Fruit fly (Drosophila melanogaster) whole organism, embryonic: ENCODE results near the gene CG18577.

Source experiments
- Bteb2 ChIP-seq: fragments of 200-800 bp; sonication (Bioruptor generic); optimal IDR thresholded peaks from 2 replicates; lab custom pipeline; 2016; ENCODE audit warnings: missing biosample characterization, missing genetic modification characterization
- CG11560 ChIP-seq: fragments of 200-800 bp; sonication (Bioruptor generic); IDR thresholded peaks from 3 replicates; pipeline ENCODE4 v1.3.6; 2022; ENCODE audit warnings: missing biosample characterization, missing genetic modification characterization
- CG1233 ChIP-seq: fragments of 200-800 bp; sonication (Bioruptor generic); optimal IDR thresholded peaks from 4 replicates; lab custom pipeline; 2018; ENCODE audit warnings: missing biosample characterization, mild to moderate bottlenecking, missing genetic modification characterization
- CG12391 ChIP-seq: fragments of 200-800 bp; sonication (Bioruptor generic); optimal IDR thresholded peaks from 3 replicates; lab custom pipeline; 2018; ENCODE audit warnings: missing biosample characterization, mild to moderate bottlenecking, missing genetic modification characterization, moderate library complexity
- CG14667 ChIP-seq: fragments of 200-800 bp; sonication (Bioruptor generic); IDR thresholded peaks from 2 replicates; pipeline ENCODE4 v1.3.6; 2022; ENCODE audit warnings: missing biosample characterization, missing genetic modification characterization
- CG15601 ChIP-seq: fragments of 200-800 bp; sonication (Bioruptor generic); optimal IDR thresholded peaks from 3 replicates; lab custom pipeline; 2019; ENCODE audit warnings: missing biosample characterization, mild to moderate bottlenecking, missing genetic modification characterization, moderate library complexity
- CG17186 ChIP-seq: fragments of 200-800 bp; sonication (Bioruptor generic); optimal IDR thresholded peaks from 3 replicates; lab custom pipeline; 2017; ENCODE audit warnings: missing biosample characterization, missing genetic modification reagents, missing genetic modification characterization
- CG17359 ChIP-seq: fragments of 200-800 bp; sonication (Bioruptor generic); optimal IDR thresholded peaks from 3 replicates; lab custom pipeline; 2018; ENCODE audit warnings: missing biosample characterization, mild to moderate bottlenecking, missing genetic modification characterization, moderate library complexity
- CG30020 ChIP-seq: fragments of 200-800 bp; optimal IDR thresholded peaks from 2 replicates; lab custom pipeline; 2019; ENCODE audit warnings: missing biosample characterization, mild to moderate bottlenecking, missing genetic modification characterization, moderate library complexity
- CG30431 ChIP-seq: fragments of 200-800 bp; sonication (Bioruptor generic); optimal IDR thresholded peaks from 2 replicates; lab custom pipeline; 2017; ENCODE audit warnings: missing biosample characterization, missing genetic modification characterization
- CG34422 ChIP-seq: fragments of 200-800 bp; sonication (Bioruptor generic); IDR thresholded peaks from 3 replicates; pipeline ENCODE4 v1.3.6; 2022; ENCODE audit warnings: missing biosample characterization, missing genetic modification characterization
- CG4328 ChIP-seq: fragments of 200-800 bp; sonication (Bioruptor generic); optimal IDR thresholded peaks from 3 replicates; lab custom pipeline; 2017; ENCODE audit warnings: missing biosample characterization, missing genetic modification reagents, missing genetic modification characterization
- CG4404 ChIP-seq: fragments of 200-800 bp; sonication (Bioruptor generic); IDR thresholded peaks from 2 replicates; pipeline ENCODE4 v1.3.6; 2022; ENCODE audit warnings: missing biosample characterization, missing genetic modification characterization
- CG4617 ChIP-seq: fragments of 200-800 bp; sonication (Bioruptor generic); optimal IDR thresholded peaks from 3 replicates; lab custom pipeline; 2016; ENCODE audit warnings: missing biosample characterization, missing genetic modification characterization, borderline replicate concordance
- CG8478 ChIP-seq: fragments of >200 bp; optimal IDR thresholded peaks from 2 replicates; lab custom pipeline; 2018
- D ChIP-seq, 2 experiments: fragments of 200-800 bp in 1 of 2; fragments of >200 bp in 1 of 2; sonication (Bioruptor generic) in 1 of 2; optimal IDR thresholded peaks; 2 replicates in 1 of 2; 3 replicates in 1 of 2; lab custom pipeline; 2017; ENCODE audit warnings: mild to moderate bottlenecking in 1 of 2, missing biosample characterization in 1 of 2, missing genetic modification characterization in 1 of 2, missing genetic modification reagents in 1 of 2
- Dad ChIP-seq: fragments of 200-800 bp; sonication (Bioruptor generic); optimal IDR thresholded peaks from 3 replicates; lab custom pipeline; 2016; ENCODE audit warnings: missing biosample characterization, missing genetic modification characterization
- Dip2 ChIP-seq: fragments of 200-800 bp; sonication (Bioruptor generic); IDR thresholded peaks from 2 replicates; pipeline ENCODE4 v1.3.6; 2022; ENCODE audit warnings: missing biosample characterization, missing genetic modification characterization
- Dp ChIP-seq: fragments of 200-800 bp; sonication (Bioruptor generic); optimal IDR thresholded peaks from 2 replicates; lab custom pipeline; 2018; ENCODE audit warnings: missing biosample characterization, mild to moderate bottlenecking, missing genetic modification characterization, moderate library complexity
- E2f2 ChIP-seq: fragments of 200-800 bp; sonication (Bioruptor generic); IDR thresholded peaks from 2 replicates; pipeline ENCODE4 v1.3.6; 2022; ENCODE audit warnings: missing biosample characterization, missing genetic modification characterization
- Jarid2 ChIP-seq: fragments of 200-800 bp; sonication (Bioruptor generic); optimal IDR thresholded peaks from 3 replicates; lab custom pipeline; 2017; ENCODE audit warnings: mild to moderate bottlenecking, missing biosample characterization, missing genetic modification reagents, missing genetic modification characterization
- MBD-R2 ChIP-seq: fragments of 200-800 bp; sonication (Bioruptor generic); IDR thresholded peaks from 2 replicates; pipeline ENCODE4 v1.3.6; 2022; ENCODE audit warnings: missing biosample characterization, missing genetic modification characterization
- MESR4 ChIP-seq: fragments of 200-800 bp; sonication (Bioruptor generic); optimal IDR thresholded peaks from 2 replicates; lab custom pipeline; 2018; ENCODE audit warnings: missing biosample characterization, mild to moderate bottlenecking, missing genetic modification characterization, moderate library complexity
- Oaz ChIP-seq: fragments of 200-800 bp; sonication (Bioruptor generic); IDR thresholded peaks from 2 replicates; pipeline ENCODE4 v1.3.6; 2022; ENCODE audit warnings: missing biosample characterization, missing genetic modification characterization
- Taf1 ChIP-seq: fragments of 200-800 bp; sonication (Bioruptor generic); IDR thresholded peaks from 2 replicates; pipeline ENCODE4 v1.3.6; 2022; ENCODE audit warnings: missing biosample characterization, missing genetic modification characterization
- aop ChIP-seq: fragments of 200-800 bp; sonication (Bioruptor generic); IDR thresholded peaks from 2 replicates; pipeline ENCODE4 v1.3.6; 2022; ENCODE audit warnings: missing biosample characterization, missing genetic modification characterization
- bcd ChIP-seq: fragments of 200-800 bp; sonication (Bioruptor generic); optimal IDR thresholded peaks from 2 replicates; lab custom pipeline; 2017; ENCODE audit warnings: missing biosample characterization, mild to moderate bottlenecking, missing genetic modification characterization
- crp ChIP-seq, 2 experiments: fragments of 200-800 bp; sonication (Bioruptor generic); optimal IDR thresholded peaks; 2 replicates in 1 of 2; 3 replicates in 1 of 2; lab custom pipeline; 2017; ENCODE audit warnings: missing biosample characterization in 2 of 2, missing genetic modification characterization in 2 of 2, mild to moderate bottlenecking in 1 of 2, moderate library complexity in 1 of 2
- dan ChIP-seq: fragments of 200-800 bp; sonication (Bioruptor generic); IDR thresholded peaks from 2 replicates; pipeline ENCODE4 v1.3.6; 2022; ENCODE audit warnings: missing biosample characterization, missing genetic modification characterization
- dmrt99B ChIP-seq: fragments of 200-800 bp; sonication (Bioruptor generic); optimal IDR thresholded peaks from 2 replicates; lab custom pipeline; 2018; ENCODE audit warnings: missing biosample characterization, mild to moderate bottlenecking, missing genetic modification characterization, moderate library complexity
- eve ChIP-seq, 2 experiments: fragments of >200 bp; optimal IDR thresholded peaks; 2 replicates each; lab custom pipeline; 2017; ENCODE audit warnings: missing biosample characterization in 2 of 2, missing genetic modification characterization in 2 of 2
- exex ChIP-seq: fragments of 200-800 bp; sonication (Bioruptor generic); optimal IDR thresholded peaks from 4 replicates; lab custom pipeline; 2018; ENCODE audit warnings: missing biosample characterization, mild to moderate bottlenecking, missing genetic modification characterization, moderate library complexity
- gfzf ChIP-seq: fragments of 200-800 bp; sonication (Bioruptor generic); optimal IDR thresholded peaks from 2 replicates; lab custom pipeline; 2016; ENCODE audit warnings: missing biosample characterization, mild to moderate bottlenecking, missing genetic modification characterization, moderate library complexity
- h ChIP-seq: fragments of >200 bp; optimal IDR thresholded peaks from 2 replicates; lab custom pipeline; 2017
- kay ChIP-seq: fragments of 200-800 bp; sonication (Bioruptor generic); optimal IDR thresholded peaks from 2 replicates; lab custom pipeline; 2016; ENCODE audit warnings: missing biosample characterization, missing genetic modification characterization
- knrl ChIP-seq: fragments of 200-800 bp; sonication (Bioruptor generic); IDR thresholded peaks from 3 replicates; pipeline ENCODE4 v1.3.6; 2022; ENCODE audit warnings: missing biosample characterization, missing genetic modification characterization; ENCODE audit not compliant: partially characterized antibody
- lab ChIP-seq: fragments of 200-800 bp; sonication (Bioruptor generic); optimal IDR thresholded peaks from 3 replicates; lab custom pipeline; 2017; ENCODE audit warnings: missing biosample characterization, missing genetic modification characterization, mild to moderate bottlenecking, moderate library complexity, missing genetic modification reagents
- maf-S ChIP-seq: fragments of 200-800 bp; sonication (Bioruptor generic); optimal IDR thresholded peaks from 2 replicates; lab custom pipeline; 2016; ENCODE audit warnings: missing biosample characterization, missing genetic modification characterization
- pb ChIP-seq: fragments of 200-800 bp; sonication (Bioruptor generic); optimal IDR thresholded peaks from 3 replicates; lab custom pipeline; 2016; ENCODE audit warnings: missing biosample characterization, missing genetic modification characterization
- prd ChIP-seq, 3 experiments: fragments of >200 bp in 2 of 3; fragments of 200-800 bp in 1 of 3; sonication (Bioruptor generic) in 1 of 3; optimal IDR thresholded peaks in 2 of 3; IDR thresholded peaks in 1 of 3; 2 replicates in 2 of 3; 3 replicates in 1 of 3; pipeline versions ENCODE4 v1.3.6 to Lab custom; 2017 to 2022; ENCODE audit warnings: missing biosample characterization in 1 of 3, missing genetic modification characterization in 1 of 3
- pzg ChIP-seq: fragments of 200-800 bp; sonication (Bioruptor generic); optimal IDR thresholded peaks from 3 replicates; lab custom pipeline; 2018; ENCODE audit warnings: missing biosample characterization, mild to moderate bottlenecking, missing genetic modification characterization, moderate library complexity
- ranshi ChIP-seq: fragments of 200-800 bp; sonication (Bioruptor generic); IDR thresholded peaks from 2 replicates; pipeline ENCODE4 v1.3.6; 2022; ENCODE audit warnings: missing biosample characterization, missing genetic modification characterization
- schlank ChIP-seq: fragments of 200-800 bp; sonication (Bioruptor generic); optimal IDR thresholded peaks from 2 replicates; lab custom pipeline; 2018; ENCODE audit warnings: missing biosample characterization, mild to moderate bottlenecking, missing genetic modification characterization
- sens-2 ChIP-seq: fragments of 200-800 bp; sonication (Bioruptor generic); IDR thresholded peaks from 2 replicates; pipeline ENCODE4 v1.3.6; 2022; ENCODE audit warnings: missing biosample characterization, missing genetic modification characterization
- slou ChIP-seq: fragments of 200-800 bp; sonication (Bioruptor generic); optimal IDR thresholded peaks from 3 replicates; lab custom pipeline; 2016; ENCODE audit warnings: missing biosample characterization, missing genetic modification characterization
- trem ChIP-seq: fragments of 200-800 bp; optimal IDR thresholded peaks from 3 replicates; lab custom pipeline; 2019; ENCODE audit warnings: missing biosample characterization, mild to moderate bottlenecking, missing genetic modification characterization, moderate library complexity

The CG18577 gene

dm6 chr3R:11226496-11226895, 30.6 kb downstream of the CG18577 start, which contains the start of gene CG17726 (continued):
- TF ChIP-seq CG4404 (GFP tag; lab: Robert Waterston, UW): peak; percentile 95
- peak; percentile 57 for TF ChIP-seq pb
- peak; percentile 97 for TF ChIP-seq sens-2
- TF ChIP-seq CG12391: peak; percentile 99
- TF ChIP-seq eve (GFP tag; optimal IDR thresholded peaks at IDR 0.05; lab: Kevin White, UChicago): peak in 1 of 2 experiments; percentile 48

dm6 chr3R:11230392-11230791, 34.5 kb downstream of the CG18577 start, which contains the start of gene GCC88:
Gene GCC88, minus strand, starts transcription at chr3R:11230600.
- TF ChIP-seq pzg: peak; percentile 27
- TF ChIP-seq Jarid2 (GFP tag; lab: Kevin White, UChicago): no peak
- peak; percentile 45 for TF ChIP-seq MESR4 (GFP tag; lab: Kevin White, UChicago)
- peak; percentile 98 for TF ChIP-seq trem
- TF ChIP-seq Dip2 (GFP tag; lab: Robert Waterston, UW): no peak
- TF ChIP-seq Dp (GFP tag; lab: Kevin White, UChicago): peak; percentile 29
- TF ChIP-seq crp (GFP tag; optimal IDR thresholded peaks at IDR 0.05; lab: Kevin White, UChicago): peak; percentile 23 to 84
- TF ChIP-seq CG4617 (GFP tag; lab: Kevin White, UChicago): peak; percentile 46
- TF ChIP-seq E2f2 (GFP tag; lab: Robert Waterston, UW): peak; percentile 39; the same call in 1 of the 2 replicates
- peak; percentile 63 for TF ChIP-seq gfzf (GFP tag; lab: Kevin White, UChicago)
- no peak for TF ChIP-seq CG4404 (GFP tag; lab: Robert Waterston, UW)
- peak; percentile 91 for TF ChIP-seq CG17359 (tag; lab: Kevin White, UChicago)
- TF ChIP-seq CG30431 (GFP tag; lab: Kevin White, UChicago): no peak
- no peak for TF ChIP-seq D (optimal IDR thresholded peaks at IDR 0.05; lab: Kevin White, UChicago)
- no peak for TF ChIP-seq D (GFP tag; optimal IDR thresholded peaks at IDR 0.05; lab: Kevin White, UChicago)
- TF ChIP-seq MBD-R2 (GFP tag; lab: Robert Waterston, UW): peak; percentile 78
- TF ChIP-seq CG34422 (GFP tag; lab: Robert Waterston, UW): 0 out of 3 replicates have a peak, but pooled peaks have one; percentile 1

dm6 chr3R:11231037-11231436, 35.1 kb downstream of the CG18577 start:
- no peak for TF ChIP-seq dmrt99B (tag; lab: Kevin White, UChicago)
- peak; percentile 16; the same call in 1 of the 3 replicates for TF ChIP-seq CG34422 (GFP tag; lab: Robert Waterston, UW)
- no peak for TF ChIP-seq Taf1 (GFP tag; lab: Robert Waterston, UW)
- no peak for TF ChIP-seq bcd (GFP tag; lab: Kevin White, UChicago)
- TF ChIP-seq h (lab: Kevin White, UChicago): peak; percentile 16
- no peak for TF ChIP-seq Oaz (GFP tag; lab: Robert Waterston, UW)
- TF ChIP-seq CG15601 (tag; lab: Kevin White, UChicago): no peak
- TF ChIP-seq CG4328: no peak
- TF ChIP-seq CG30020 (tag; lab: Kevin White, UChicago): no peak
- TF ChIP-seq kay (GFP tag; lab: Kevin White, UChicago): no peak
- TF ChIP-seq knrl: no peak
- TF ChIP-seq CG14667 (GFP tag; lab: Robert Waterston, UW): no peak
- TF ChIP-seq maf-S (GFP tag; lab: Kevin White, UChicago): no peak
- no peak for TF ChIP-seq prd (optimal IDR thresholded peaks at IDR 0.05; lab: Kevin White, UChicago)
- TF ChIP-seq prd (GFP tag; IDR thresholded peaks at IDR 0.05; lab: Robert Waterston, UW): 0 out of 3 replicates have a peak, but pooled peaks have one; percentile 30
- TF ChIP-seq CG11560 (tag; lab: Robert Waterston, UW): 0 out of 3 replicates have a peak, but pooled peaks have one; percentile 38
- no peak for TF ChIP-seq Bteb2 (GFP tag; lab: Kevin White, UChicago)
- no peak for TF ChIP-seq CG17186
- TF ChIP-seq Dad: no peak
- TF ChIP-seq dan: no peak
- no peak for TF ChIP-seq lab
- no peak for TF ChIP-seq schlank (tag; lab: Kevin White, UChicago)
- TF ChIP-seq exex (tag; lab: Kevin White, UChicago): no peak
- no peak for TF ChIP-seq CG1233
- no peak for TF ChIP-seq aop (GFP tag; lab: Robert Waterston, UW)
- peak; percentile 68 for TF ChIP-seq CG8478 (lab: Kevin White, UChicago)
- no peak for TF ChIP-seq slou (GFP tag; lab: Kevin White, UChicago)
- no peak for TF ChIP-seq ranshi (GFP tag; lab: Robert Waterston, UW)
